Fruit fly (Drosophila melanogaster) whole organism, embryonic: ENCODE results near the gene CG7519.

ENCODE experiments used
- Ada2b ChIP-seq: fragments of 200-800 bp; sonication (Bioruptor generic); IDR thresholded peaks from 2 replicates; pipeline ENCODE4 v1.3.6; 2022; ENCODE audit warnings: missing biosample characterization, missing genetic modification characterization
- Blimp-1 ChIP-seq: fragments of 200-800 bp; sonication (Bioruptor generic); optimal IDR thresholded peaks from 3 replicates; lab custom pipeline; 2018; ENCODE audit warnings: missing biosample characterization, missing genetic modification characterization, mild to moderate bottlenecking, moderate library complexity, missing genetic modification reagents
- C15 ChIP-seq: fragments of 200-800 bp; sonication (Bioruptor generic); IDR thresholded peaks from 3 replicates; pipeline ENCODE4 v1.3.6; 2022; ENCODE audit warnings: missing biosample characterization, missing genetic modification characterization
- CG1024 ChIP-seq: fragments of 200-800 bp; sonication (Bioruptor generic); IDR thresholded peaks from 2 replicates; pipeline ENCODE4 v1.3.6; 2022; ENCODE audit warnings: missing biosample characterization, missing genetic modification characterization
- CG11560 ChIP-seq: fragments of 200-800 bp; sonication (Bioruptor generic); IDR thresholded peaks from 3 replicates; pipeline ENCODE4 v1.3.6; 2022; ENCODE audit warnings: missing biosample characterization, missing genetic modification characterization
- CG12104 ChIP-seq: fragments of 200-800 bp; sonication (Bioruptor generic); optimal IDR thresholded peaks from 3 replicates; lab custom pipeline; 2016; ENCODE audit warnings: missing biosample characterization, missing genetic modification characterization
- CG13624 ChIP-seq: fragments of 200-800 bp; sonication (Bioruptor generic); optimal IDR thresholded peaks from 2 replicates; lab custom pipeline; 2016; ENCODE audit warnings: missing biosample characterization, missing genetic modification characterization
- CG14050 ChIP-seq: fragments of 200-800 bp; sonication (Bioruptor generic); IDR thresholded peaks from 3 replicates; pipeline ENCODE4 v1.3.6; 2022; ENCODE audit warnings: missing biosample characterization, missing genetic modification characterization
- CG16863 ChIP-seq: fragments of 200-800 bp; sonication (Bioruptor generic); optimal IDR thresholded peaks from 3 replicates; lab custom pipeline; 2016; ENCODE audit warnings: missing biosample characterization, missing genetic modification characterization
- CG18262 ChIP-seq: fragments of 200-800 bp; optimal IDR thresholded peaks from 3 replicates; lab custom pipeline; 2019; ENCODE audit warnings: missing biosample characterization, mild to moderate bottlenecking, missing genetic modification characterization, moderate library complexity
- CG1832 ChIP-seq: fragments of 200-800 bp; sonication (Bioruptor generic); optimal IDR thresholded peaks from 2 replicates; lab custom pipeline; 2017; ENCODE audit warnings: missing biosample characterization, mild to moderate bottlenecking, missing genetic modification characterization, inconsistent platforms
- CG18476 ChIP-seq: fragments of 200-800 bp; sonication (Bioruptor generic); optimal IDR thresholded peaks from 2 replicates; lab custom pipeline; 2016; ENCODE audit warnings: missing biosample characterization, mild to moderate bottlenecking, missing genetic modification characterization
- CG2129 ChIP-seq: fragments of 200-800 bp; sonication (Bioruptor generic); IDR thresholded peaks from 2 replicates; pipeline ENCODE4 v1.3.6; 2022; ENCODE audit warnings: missing biosample characterization, missing genetic modification characterization; ENCODE audit not compliant: partially characterized antibody
- CG2889 ChIP-seq: fragments of 200-800 bp; sonication (Bioruptor generic); IDR thresholded peaks from 3 replicates; pipeline ENCODE4 v1.3.6; 2022; ENCODE audit warnings: missing biosample characterization, missing genetic modification characterization
- CG6791 ChIP-seq: fragments of 200-800 bp; sonication (Bioruptor generic); IDR thresholded peaks from 3 replicates; pipeline ENCODE4 v1.3.6; 2022; ENCODE audit warnings: missing biosample characterization, missing genetic modification characterization; ENCODE audit not compliant: partially characterized antibody
- CG7556 ChIP-seq: fragments of 200-800 bp; sonication (Bioruptor generic); optimal IDR thresholded peaks from 2 replicates; lab custom pipeline; 2017; ENCODE audit warnings: missing biosample characterization, mild to moderate bottlenecking, missing genetic modification characterization
- CG7928 ChIP-seq: fragments of 200-800 bp; sonication (Bioruptor generic); optimal IDR thresholded peaks from 2 replicates; lab custom pipeline; 2017; ENCODE audit warnings: missing biosample characterization, mild to moderate bottlenecking, missing genetic modification characterization
- CG8359 ChIP-seq: fragments of 200-800 bp; sonication (Bioruptor generic); optimal IDR thresholded peaks from 2 replicates; lab custom pipeline; 2017; ENCODE audit warnings: missing biosample characterization, mild to moderate bottlenecking, missing genetic modification characterization, borderline replicate concordance
- CG8765 ChIP-seq: fragments of 200-800 bp; sonication (Bioruptor generic); IDR thresholded peaks from 2 replicates; pipeline ENCODE4 v1.3.6; 2022; ENCODE audit warnings: missing biosample characterization, missing genetic modification characterization
- CTCF ChIP-seq: fragments of 200-800 bp; sonication (Bioruptor generic); optimal IDR thresholded peaks from 2 replicates; lab custom pipeline; 2017; ENCODE audit warnings: missing biosample characterization, mild to moderate bottlenecking, missing genetic modification characterization, moderate library complexity
- Chrac-16 ChIP-seq: fragments of 200-800 bp; sonication (Bioruptor generic); optimal IDR thresholded peaks from 3 replicates; lab custom pipeline; 2016; ENCODE audit warnings: missing biosample characterization, missing genetic modification characterization
- Deaf1 ChIP-seq: fragments of 200-800 bp; optimal IDR thresholded peaks from 3 replicates; lab custom pipeline; 2019; ENCODE audit warnings: missing biosample characterization, mild to moderate bottlenecking, missing genetic modification characterization, moderate library complexity
- Doc2 ChIP-seq: fragments of 200-800 bp; sonication (Bioruptor generic); IDR thresholded peaks from 2 replicates; pipeline ENCODE4 v1.3.6; 2022; ENCODE audit warnings: missing biosample characterization, missing genetic modification characterization
- Ets65A ChIP-seq: fragments of 200-800 bp; sonication (Bioruptor generic); peaks from one replicate; lab custom pipeline; 2016; ENCODE audit warnings: missing biosample characterization, missing genetic modification characterization
- Jarid2 ChIP-seq: fragments of 200-800 bp; sonication (Bioruptor generic); optimal IDR thresholded peaks from 3 replicates; lab custom pipeline; 2017; ENCODE audit warnings: mild to moderate bottlenecking, missing biosample characterization, missing genetic modification reagents, missing genetic modification characterization
- Mes4 ChIP-seq: fragments of 200-800 bp; sonication (Bioruptor generic); optimal IDR thresholded peaks from 2 replicates; lab custom pipeline; 2016; ENCODE audit warnings: missing biosample characterization, missing genetic modification characterization
- Oaz ChIP-seq: fragments of 200-800 bp; sonication (Bioruptor generic); IDR thresholded peaks from 2 replicates; pipeline ENCODE4 v1.3.6; 2022; ENCODE audit warnings: missing biosample characterization, missing genetic modification characterization
- Six4 ChIP-seq: fragments of 200-800 bp; sonication (Bioruptor generic); optimal IDR thresholded peaks from 2 replicates; lab custom pipeline; 2016; ENCODE audit warnings: missing biosample characterization, missing genetic modification characterization
- Usf ChIP-seq: fragments of 200-800 bp; sonication (Bioruptor generic); optimal IDR thresholded peaks from 2 replicates; lab custom pipeline; 2017; ENCODE audit warnings: missing genotype, missing biosample characterization, missing genetic modification characterization
- chif ChIP-seq, 2 experiments: fragments of 200-800 bp; sonication (Bioruptor generic); optimal IDR thresholded peaks; 3 replicates each; lab custom pipeline; 2016; ENCODE audit warnings: missing biosample characterization in 2 of 2, missing genetic modification characterization in 2 of 2
- croc ChIP-seq: fragments of 200-800 bp; sonication (Bioruptor generic); conservative IDR thresholded peaks from 3 replicates; pipeline ENCODE4 v1.3.6; 2022; ENCODE audit warnings: missing biosample characterization, missing genetic modification characterization
- da ChIP-seq: fragments of 200-800 bp; sonication (Bioruptor generic); optimal IDR thresholded peaks from 2 replicates; lab custom pipeline; 2016; ENCODE audit warnings: missing biosample characterization, missing genetic modification characterization
- disco-r ChIP-seq: fragments of 200-800 bp; sonication (Bioruptor generic); optimal IDR thresholded peaks from 2 replicates; lab custom pipeline; 2016; ENCODE audit warnings: missing biosample characterization, missing genetic modification characterization
- fd64A ChIP-seq: fragments of 200-800 bp; sonication (Bioruptor generic); optimal IDR thresholded peaks from 3 replicates; lab custom pipeline; 2018; ENCODE audit warnings: missing biosample characterization, mild to moderate bottlenecking, missing genetic modification characterization
- fd96Cb ChIP-seq: fragments of 200-800 bp; sonication (Bioruptor generic); optimal IDR thresholded peaks from 2 replicates; lab custom pipeline; 2018; ENCODE audit warnings: missing biosample characterization, mild to moderate bottlenecking, missing genetic modification characterization, moderate library complexity
- gem ChIP-seq: fragments of 200-800 bp; sonication (Bioruptor generic); optimal IDR thresholded peaks from 2 replicates; lab custom pipeline; 2019; ENCODE audit warnings: missing biosample characterization, mild to moderate bottlenecking, missing genetic modification characterization, moderate library complexity
- gro ChIP-seq: fragments of 200-800 bp; sonication (Bioruptor generic); optimal IDR thresholded peaks from 2 replicates; lab custom pipeline; 2016; ENCODE audit warnings: missing biosample characterization, missing genetic modification characterization
- gsb ChIP-seq: fragments of 200-800 bp; sonication (Bioruptor generic); IDR thresholded peaks from 2 replicates; pipeline ENCODE4 v1.3.6; 2022; ENCODE audit warnings: missing biosample characterization, missing genetic modification characterization
- ham ChIP-seq: fragments of 200-800 bp; sonication (Bioruptor generic); IDR thresholded peaks from 2 replicates; pipeline ENCODE4 v1.3.6; 2022; ENCODE audit warnings: missing biosample characterization, missing genetic modification characterization
- hkb ChIP-seq, 2 experiments: fragments of 200-800 bp in 1 of 2; fragments of >200 bp in 1 of 2; sonication (Bioruptor generic) in 1 of 2; IDR thresholded peaks in 1 of 2; optimal IDR thresholded peaks in 1 of 2; 2 replicates each; pipeline versions ENCODE4 v1.3.6 to Lab custom; 2017 to 2022; ENCODE audit warnings: missing biosample characterization in 1 of 2, missing genetic modification characterization in 1 of 2
- ind ChIP-seq: fragments of 200-800 bp; sonication (Bioruptor generic); optimal IDR thresholded peaks from 3 replicates; lab custom pipeline; 2016; ENCODE audit warnings: missing biosample characterization, missing genetic modification characterization
- mirr ChIP-seq: fragments of 200-800 bp; sonication (Bioruptor generic); optimal IDR thresholded peaks from 3 replicates; lab custom pipeline; 2018; ENCODE audit warnings: missing biosample characterization, mild to moderate bottlenecking, missing genetic modification characterization
- pb ChIP-seq: fragments of 200-800 bp; sonication (Bioruptor generic); optimal IDR thresholded peaks from 3 replicates; lab custom pipeline; 2016; ENCODE audit warnings: missing biosample characterization, missing genetic modification characterization
- phol ChIP-seq: fragments of 200-800 bp; sonication (Bioruptor generic); optimal IDR thresholded peaks from 3 replicates; lab custom pipeline; 2018; ENCODE audit warnings: missing biosample characterization, mild to moderate bottlenecking, missing genetic modification characterization, moderate library complexity
- pnt ChIP-seq: fragments of 200-800 bp; sonication (Bioruptor generic); optimal IDR thresholded peaks from 3 replicates; lab custom pipeline; 2016; ENCODE audit warnings: missing biosample characterization, missing genetic modification characterization
- seq ChIP-seq: fragments of 200-800 bp; sonication (Bioruptor generic); IDR thresholded peaks from 2 replicates; pipeline ENCODE4 v1.3.6; 2022; ENCODE audit warnings: missing biosample characterization, missing genetic modification characterization
- sim ChIP-seq: fragments of 200-800 bp; sonication (Bioruptor generic); IDR thresholded peaks from 2 replicates; pipeline ENCODE4 v1.3.6; 2022; ENCODE audit warnings: missing biosample characterization, missing genetic modification characterization
- stc ChIP-seq: fragments of 200-800 bp; sonication (Bioruptor generic); IDR thresholded peaks from 2 replicates; pipeline ENCODE4 v1.3.6; 2022; ENCODE audit warnings: missing biosample characterization, missing genetic modification characterization
- ttk ChIP-seq: fragments of 200-800 bp; sonication (Bioruptor generic); IDR thresholded peaks from 2 replicates; pipeline ENCODE4 v2.1.2; 2022; ENCODE audit warnings: missing biosample characterization, missing genetic modification characterization
- vvl ChIP-seq: fragments of 200-800 bp; sonication (Bioruptor generic); IDR thresholded peaks from 2 replicates; pipeline ENCODE4 v1.3.6; 2022; ENCODE audit warnings: missing biosample characterization, missing genetic modification characterization
- wdn ChIP-seq: fragments of 200-800 bp; sonication (Bioruptor generic); IDR thresholded peaks from 2 replicates; pipeline ENCODE4 v1.3.6; 2022; ENCODE audit warnings: missing biosample characterization, missing genetic modification characterization
- zfh1 ChIP-seq: fragments of 200-800 bp; sonication (Bioruptor generic); IDR thresholded peaks from 3 replicates; pipeline ENCODE4 v1.3.6; 2022; ENCODE audit warnings: missing biosample characterization, missing genetic modification characterization

The CG7519 gene

dm6 chr3L:21453623-21454022 is 39.3 kb upstream of the CG7519 start (continued):
- TF ChIP-seq stc (GFP tag; lab: Robert Waterston, UW) (no peak; the same call in 1 of the 2 replicates), CTCF (GFP tag; lab: Kevin White, UChicago) (no peak), seq (GFP tag; lab: Robert Waterston, UW) (no peak), gsb (GFP tag; lab: Robert Waterston, UW) (no peak), CG14050 (GFP tag; lab: Robert Waterston, UW) (no peak), disco-r (peak; percentile 1), C15 (no peak), CG11560 (no peak), pb (GFP tag; lab: Kevin White, UChicago) (peak; percentile 21), Usf (GFP tag; lab: Kevin White, UChicago) (peak; percentile 60), Oaz (no peak), CG6791 (no peak), CG7928 (GFP tag; lab: Kevin White, UChicago) (no peak), ind (GFP tag; lab: Kevin White, UChicago) (peak; percentile 11), phol (peak; percentile 68), da (GFP tag; lab: Kevin White, UChicago) (no peak), pnt (GFP tag; lab: Kevin White, UChicago) (peak; percentile 65), Six4 (GFP tag; lab: Kevin White, UChicago) (peak; percentile 65), ham (no peak), Blimp-1 (GFP tag; lab: Kevin White, UChicago) (peak; percentile 72), fd64A (GFP tag; lab: Kevin White, UChicago) (peak; percentile 20), CG12104 (peak; percentile 4), CG18262 (tag; lab: Kevin White, UChicago) (peak; percentile 86), fd96Cb (peak; percentile 64), CG1024 (GFP tag; lab: Robert Waterston, UW) (no peak), Mes4 (GFP tag; lab: Kevin White, UChicago) (peak; percentile 23), Deaf1 (tag; lab: Kevin White, UChicago) (no peak), croc (GFP tag; lab: Robert Waterston, UW) (peak; percentile 84), CG8359 (GFP tag; lab: Kevin White, UChicago) (peak; percentile 29), Doc2 (GFP tag; lab: Robert Waterston, UW) (no peak), CG8765 (GFP tag; lab: Robert Waterston, UW) (peak; percentile 81), CG13624 (GFP tag; lab: Kevin White, UChicago) (no peak), CG16863 (GFP tag; lab: Kevin White, UChicago) (peak; percentile 54), gro (GFP tag; lab: Kevin White, UChicago) (no peak), gem (tag; lab: Kevin White, UChicago) (peak; percentile 78), sim (GFP tag; lab: Robert Waterston, UW) (peak; percentile 66; the same call in 1 of the 2 replicates), CG2129 (no peak), CG7556 (GFP tag; lab: Kevin White, UChicago) (peak; percentile 48), mirr (GFP tag; lab: Kevin White, UChicago) (no peak), CG18476 (GFP tag; lab: Kevin White, UChicago) (peak; percentile 23), CG1832 (GFP tag; lab: Kevin White, UChicago) (no peak), hkb (optimal IDR thresholded peaks at IDR 0.05; lab: Kevin White, UChicago) (no peak), hkb (GFP tag; IDR thresholded peaks at IDR 0.05; lab: Robert Waterston, UW) (peak; percentile 58), zfh1 (GFP tag; lab: Robert Waterston, UW) (peak; percentile 81), Ada2b (GFP tag; lab: Robert Waterston, UW) (peak; percentile 53; the same call in 1 of the 2 replicates), ttk (GFP tag; lab: Robert Waterston, UW) (0 out of 2 replicates have a peak, but pooled peaks have one; percentile 37), CG2889 (no peak), Ets65A (GFP tag; lab: Kevin White, UChicago) (no peak), vvl (GFP tag; lab: Robert Waterston, UW) (peak; percentile 75), chif (GFP tag; optimal IDR thresholded peaks at IDR 0.05; lab: Kevin White, UChicago) (peak; percentile 38 to 75), Chrac-16 (GFP tag; lab: Kevin White, UChicago) (peak; percentile 58), Jarid2 (GFP tag; lab: Kevin White, UChicago) (no peak), wdn (GFP tag; lab: Robert Waterston, UW) (no peak)
